Fruit fly (Drosophila melanogaster) whole organism, embryonic: ENCODE results near the gene CG33268.
A peak's percentile ranks its signal among the peaks of the same experiment; 100 is the strongest.

Source experiments
- Abd-B ChIP-seq: fragments of 200-800 bp; sonication (Bioruptor generic); optimal IDR thresholded peaks from 2 replicates; lab custom pipeline; 2018; ENCODE audit warnings: missing biosample characterization, mild to moderate bottlenecking, missing genetic modification characterization, moderate library complexity
- Asciz ChIP-seq: fragments of 200-800 bp; sonication (Bioruptor generic); optimal IDR thresholded peaks from 2 replicates; lab custom pipeline; 2017; ENCODE audit warnings: missing biosample characterization, mild to moderate bottlenecking, missing genetic modification characterization, missing genetic modification reagents
- CG10147 ChIP-seq: fragments of 200-800 bp; sonication (Bioruptor generic); optimal IDR thresholded peaks from 2 replicates; lab custom pipeline; 2019; ENCODE audit warnings: missing biosample characterization, mild to moderate bottlenecking, missing genetic modification characterization, moderate library complexity
- CG11247 ChIP-seq: fragments of 200-800 bp; sonication (Bioruptor generic); IDR thresholded peaks from 2 replicates; pipeline ENCODE4 v1.3.6; 2022; ENCODE audit warnings: missing biosample characterization, missing genetic modification characterization
- CG1233 ChIP-seq: fragments of 200-800 bp; sonication (Bioruptor generic); optimal IDR thresholded peaks from 4 replicates; lab custom pipeline; 2018; ENCODE audit warnings: missing biosample characterization, mild to moderate bottlenecking, missing genetic modification characterization
- CG15269 ChIP-seq: fragments of 200-800 bp; sonication (Bioruptor generic); optimal IDR thresholded peaks from 2 replicates; lab custom pipeline; 2018; ENCODE audit warnings: missing biosample characterization, mild to moderate bottlenecking, missing genetic modification characterization, moderate library complexity
- CG1603 ChIP-seq: fragments of 200-800 bp; sonication (Bioruptor generic); optimal IDR thresholded peaks from 2 replicates; lab custom pipeline; 2019; ENCODE audit warnings: missing biosample characterization, mild to moderate bottlenecking, missing genetic modification characterization, moderate library complexity
- CG17186 ChIP-seq: fragments of 200-800 bp; sonication (Bioruptor generic); optimal IDR thresholded peaks from 3 replicates; lab custom pipeline; 2017; ENCODE audit warnings: missing biosample characterization, missing genetic modification reagents, missing genetic modification characterization
- CG17328 ChIP-seq: fragments of 200-800 bp; sonication (Bioruptor generic); IDR thresholded peaks from 2 replicates; pipeline ENCODE4 v1.3.6; 2022; ENCODE audit warnings: missing biosample characterization, missing genetic modification characterization
- CG3065 ChIP-seq: fragments of 200-800 bp; sonication (Bioruptor generic); optimal IDR thresholded peaks from 2 replicates; lab custom pipeline; 2016; ENCODE audit warnings: missing biosample characterization, missing genetic modification characterization
- CG31441 ChIP-seq: fragments of 200-800 bp; sonication (Bioruptor generic); IDR thresholded peaks from 2 replicates; pipeline ENCODE4 v1.3.6; 2022; ENCODE audit warnings: missing biosample characterization, missing genetic modification characterization
- CG34422 ChIP-seq: fragments of 200-800 bp; sonication (Bioruptor generic); IDR thresholded peaks from 3 replicates; pipeline ENCODE4 v1.3.6; 2022; ENCODE audit warnings: missing biosample characterization, missing genetic modification characterization
- CG4404 ChIP-seq: fragments of 200-800 bp; sonication (Bioruptor generic); IDR thresholded peaks from 2 replicates; pipeline ENCODE4 v1.3.6; 2022; ENCODE audit warnings: missing biosample characterization, missing genetic modification characterization
- CG4617 ChIP-seq: fragments of 200-800 bp; sonication (Bioruptor generic); optimal IDR thresholded peaks from 3 replicates; lab custom pipeline; 2016; ENCODE audit warnings: missing biosample characterization, missing genetic modification characterization, borderline replicate concordance
- CG4707 ChIP-seq: fragments of 200-800 bp; sonication (Bioruptor generic); optimal IDR thresholded peaks from 2 replicates; lab custom pipeline; 2018; ENCODE audit warnings: missing biosample characterization, mild to moderate bottlenecking, missing genetic modification characterization, moderate library complexity
- CG9727 ChIP-seq: fragments of 200-800 bp; sonication (Bioruptor generic); optimal IDR thresholded peaks from 3 replicates; lab custom pipeline; 2017; ENCODE audit warnings: missing biosample characterization, mild to moderate bottlenecking, missing genetic modification characterization
- CoRest ChIP-seq: fragments of 200-800 bp; sonication (Bioruptor generic); optimal IDR thresholded peaks from 3 replicates; lab custom pipeline; 2018; ENCODE audit warnings: missing biosample characterization, mild to moderate bottlenecking, missing genetic modification characterization, moderate library complexity
- Drgx ChIP-seq: fragments of 200-800 bp; sonication (Bioruptor generic); IDR thresholded peaks from 2 replicates; pipeline ENCODE4 v1.3.6; 2022; ENCODE audit warnings: missing biosample characterization, missing genetic modification characterization
- HLH54F ChIP-seq: fragments of 200-800 bp; sonication (Bioruptor generic); optimal IDR thresholded peaks from 3 replicates; lab custom pipeline; 2016; ENCODE audit warnings: missing biosample characterization, missing genetic modification characterization
- Hr39 ChIP-seq: fragments of >200 bp; optimal IDR thresholded peaks from 2 replicates; lab custom pipeline; 2017
- Hr51 ChIP-seq, 2 experiments: fragments of 200-800 bp; sonication (Bioruptor generic); optimal IDR thresholded peaks; 2 replicates in 1 of 2; 3 replicates in 1 of 2; lab custom pipeline; 2016 to 2018; ENCODE audit warnings: missing biosample characterization in 2 of 2, missing genetic modification characterization in 2 of 2, mild to moderate bottlenecking in 1 of 2, moderate library complexity in 1 of 2
- Side ChIP-seq: fragments of 200-800 bp; sonication (Bioruptor generic); optimal IDR thresholded peaks from 2 replicates; lab custom pipeline; 2016; ENCODE audit warnings: missing biosample characterization, missing genetic modification characterization
- Six4 ChIP-seq: fragments of 200-800 bp; sonication (Bioruptor generic); optimal IDR thresholded peaks from 2 replicates; lab custom pipeline; 2016; ENCODE audit warnings: missing biosample characterization, missing genetic modification characterization
- Stat92E ChIP-seq, 3 experiments: fragments of >200 bp in 2 of 3; fragments of 200-800 bp in 1 of 3; sonication (Bioruptor generic) in 1 of 3; optimal IDR thresholded peaks; 2 replicates each; lab custom pipeline; 2017 to 2019; ENCODE audit warnings: missing biosample characterization in 3 of 3, missing genetic modification characterization in 3 of 3, mild to moderate bottlenecking in 1 of 3, moderate library complexity in 1 of 3
- Xrp1 ChIP-seq: fragments of 200-800 bp; sonication (Bioruptor generic); IDR thresholded peaks from 2 replicates; pipeline ENCODE4 v1.3.6; 2022; ENCODE audit warnings: missing biosample characterization, missing genetic modification characterization
- ara ChIP-seq: fragments of 200-800 bp; sonication (Bioruptor generic); IDR thresholded peaks from 2 replicates; pipeline ENCODE4 v1.3.6; 2022; ENCODE audit warnings: missing biosample characterization, missing genetic modification characterization
- bcd ChIP-seq: fragments of 200-800 bp; sonication (Bioruptor generic); optimal IDR thresholded peaks from 2 replicates; lab custom pipeline; 2017; ENCODE audit warnings: missing biosample characterization, mild to moderate bottlenecking, missing genetic modification characterization
- cato ChIP-seq: fragments of 200-800 bp; sonication (Bioruptor generic); optimal IDR thresholded peaks from 2 replicates; lab custom pipeline; 2016; ENCODE audit warnings: missing biosample characterization, missing genetic modification characterization, borderline replicate concordance
- caup ChIP-seq: fragments of 200-800 bp; sonication (Bioruptor generic); optimal IDR thresholded peaks from 3 replicates; lab custom pipeline; 2017; ENCODE audit warnings: missing biosample characterization, mild to moderate bottlenecking, missing genetic modification characterization, moderate library complexity; ENCODE audit not compliant: severe bottlenecking
- emc ChIP-seq: fragments of 200-800 bp; sonication (Bioruptor generic); optimal IDR thresholded peaks from 2 replicates; lab custom pipeline; 2016; ENCODE audit warnings: missing biosample characterization, missing genetic modification characterization
- esg ChIP-seq: fragments of 200-800 bp; sonication (Bioruptor generic); conservative IDR thresholded peaks from 2 replicates; pipeline ENCODE4 v1.3.6; 2022; ENCODE audit warnings: missing biosample characterization, missing genetic modification characterization
- gro ChIP-seq: fragments of 200-800 bp; sonication (Bioruptor generic); optimal IDR thresholded peaks from 2 replicates; lab custom pipeline; 2016; ENCODE audit warnings: missing biosample characterization, missing genetic modification characterization
- gt ChIP-seq: fragments of 200-800 bp; sonication (Bioruptor generic); IDR thresholded peaks from 2 replicates; pipeline ENCODE4 v1.3.6; 2022; ENCODE audit warnings: missing biosample characterization, missing genetic modification characterization
- hbn ChIP-seq: fragments of 200-800 bp; sonication (Bioruptor generic); IDR thresholded peaks from 2 replicates; pipeline ENCODE4 v1.3.6; 2022; ENCODE audit warnings: missing biosample characterization, missing genetic modification characterization; ENCODE audit not compliant: partially characterized antibody
- kni ChIP-seq: fragments of 200-800 bp; sonication (Bioruptor generic); optimal IDR thresholded peaks from 3 replicates; lab custom pipeline; 2017; ENCODE audit warnings: mild to moderate bottlenecking, missing biosample characterization, missing genetic modification reagents, missing genetic modification characterization
- lmd ChIP-seq: fragments of 200-800 bp; sonication (Bioruptor generic); IDR thresholded peaks from 2 replicates; pipeline ENCODE4 v1.3.6; 2022; ENCODE audit warnings: missing biosample characterization, missing genetic modification characterization
- maf-S ChIP-seq: fragments of 200-800 bp; sonication (Bioruptor generic); optimal IDR thresholded peaks from 2 replicates; lab custom pipeline; 2016; ENCODE audit warnings: missing biosample characterization, missing genetic modification characterization
- nerfin-1 ChIP-seq: fragments of 200-800 bp; sonication (Bioruptor generic); optimal IDR thresholded peaks from 3 replicates; lab custom pipeline; 2019; ENCODE audit warnings: missing biosample characterization, mild to moderate bottlenecking, missing genetic modification characterization, moderate library complexity
- otp ChIP-seq: fragments of 200-800 bp; sonication (Bioruptor generic); IDR thresholded peaks from 3 replicates; pipeline ENCODE4, ENCODE4 v1.3.6; 2022; ENCODE audit warnings: missing biosample characterization, missing genetic modification characterization
- sc ChIP-seq, 3 experiments: fragments of >200 bp in 2 of 3; fragments of 200-800 bp in 1 of 3; sonication (Bioruptor generic) in 1 of 3; optimal IDR thresholded peaks; 2 replicates in 2 of 3; 3 replicates in 1 of 3; lab custom pipeline; 2017; ENCODE audit warnings: mild to moderate bottlenecking in 1 of 3, missing biosample characterization in 1 of 3, missing genetic modification characterization in 1 of 3, missing genetic modification reagents in 1 of 3
- ssp ChIP-seq: fragments of 200-800 bp; sonication (Bioruptor generic); IDR thresholded peaks from 2 replicates; pipeline ENCODE4 v1.3.6; 2022; ENCODE audit warnings: missing biosample characterization, missing genetic modification characterization
- tgo ChIP-seq: fragments of 200-800 bp; sonication (Bioruptor generic); IDR thresholded peaks from 3 replicates; pipeline ENCODE4 v1.3.6; 2022; ENCODE audit warnings: missing biosample characterization, missing genetic modification characterization
- tio ChIP-seq: fragments of 200-800 bp; sonication (Bioruptor generic); optimal IDR thresholded peaks from 2 replicates; lab custom pipeline; 2017; ENCODE audit warnings: missing biosample characterization, missing genetic modification characterization, inconsistent platforms
- toy ChIP-seq: fragments of 200-800 bp; sonication (Bioruptor generic); IDR thresholded peaks from 2 replicates; pipeline ENCODE4 v1.3.6; 2022; ENCODE audit warnings: missing biosample characterization, missing genetic modification characterization
- trh ChIP-seq: fragments of 200-800 bp; sonication (Bioruptor generic); optimal IDR thresholded peaks from 2 replicates; lab custom pipeline; 2016; ENCODE audit warnings: missing biosample characterization, missing genetic modification characterization
- ttk ChIP-seq: fragments of 200-800 bp; sonication (Bioruptor generic); IDR thresholded peaks from 2 replicates; pipeline ENCODE4 v2.1.2; 2022; ENCODE audit warnings: missing biosample characterization, missing genetic modification characterization
- unc-4 ChIP-seq: fragments of 200-800 bp; sonication (Bioruptor generic); IDR thresholded peaks from 2 replicates; pipeline ENCODE4 v1.3.6; 2022; ENCODE audit warnings: missing biosample characterization, missing genetic modification characterization; ENCODE audit not compliant: partially characterized antibody
- vvl ChIP-seq: fragments of 200-800 bp; sonication (Bioruptor generic); IDR thresholded peaks from 2 replicates; pipeline ENCODE4 v1.3.6; 2022; ENCODE audit warnings: missing biosample characterization, missing genetic modification characterization

CG33268 gene

DNA sequence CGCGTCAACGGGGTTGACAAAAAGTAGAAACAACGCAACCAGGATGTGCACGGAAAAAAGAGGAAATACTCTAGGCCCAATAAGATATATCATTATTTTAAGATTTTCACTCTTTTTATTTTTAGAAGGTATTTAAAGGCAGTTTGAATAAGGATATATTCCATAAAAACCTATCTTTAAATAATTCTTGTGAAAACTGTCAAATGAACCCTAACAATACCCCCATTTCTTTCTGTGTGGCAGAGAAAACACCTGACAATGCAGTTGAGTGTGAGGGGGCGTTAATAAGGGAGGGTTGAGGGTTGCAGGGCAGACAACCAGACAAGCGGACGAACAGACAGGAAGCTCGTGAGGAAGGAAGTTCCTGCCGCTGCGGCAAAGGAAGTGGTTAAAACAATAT is 39.1 kb downstream of the CG33268 start (continued):
- TF ChIP-seq tio (GFP tag; lab: Kevin White, UChicago) (peak; percentile 1), Abd-B (peak; percentile 16), lmd (GFP tag; lab: Robert Waterston, UW) (0 out of 2 replicates have a peak, but pooled peaks have one; percentile 23), CG4404 (0 out of 2 replicates have a peak, but pooled peaks have one; percentile 15), CG9727 (peak; percentile 62), CG4617 (GFP tag; lab: Kevin White, UChicago) (no peak), gt (GFP tag; lab: Robert Waterston, UW) (no peak), Hr51 (GFP tag; optimal IDR thresholded peaks at IDR 0.05; lab: Kevin White, UChicago) (peak in 1 of 2 experiments; percentile 20), cato (GFP tag; lab: Kevin White, UChicago) (peak; percentile 30), CG1603 (peak; percentile 26), CG34422 (GFP tag; lab: Robert Waterston, UW) (peak; percentile 29; the same call in 1 of the 3 replicates), CG31441 (0 out of 2 replicates have a peak, but pooled peaks have one; percentile 46), nerfin-1 (peak; percentile 35), CG11247 (GFP tag; lab: Robert Waterston, UW) (no peak), CG10147 (GFP tag; lab: Kevin White, UChicago) (peak; percentile 17), tgo (0 out of 3 replicates have a peak, but pooled peaks have one; percentile 43), ssp (GFP tag; lab: Robert Waterston, UW) (peak; percentile 38), ttk (GFP tag; lab: Robert Waterston, UW) (0 out of 2 replicates have a peak, but pooled peaks have one; percentile 9), Xrp1 (GFP tag; lab: Robert Waterston, UW) (peak; percentile 82), Drgx (GFP tag; lab: Robert Waterston, UW) (peak; percentile 53), vvl (GFP tag; lab: Robert Waterston, UW) (0 out of 2 replicates have a peak, but pooled peaks have one; percentile 47), Six4 (GFP tag; lab: Kevin White, UChicago) (peak; percentile 28), CG17328 (GFP tag; lab: Robert Waterston, UW) (0 out of 2 replicates have a peak, but pooled peaks have one; percentile 18), maf-S (GFP tag; lab: Kevin White, UChicago) (no peak)

DNA sequence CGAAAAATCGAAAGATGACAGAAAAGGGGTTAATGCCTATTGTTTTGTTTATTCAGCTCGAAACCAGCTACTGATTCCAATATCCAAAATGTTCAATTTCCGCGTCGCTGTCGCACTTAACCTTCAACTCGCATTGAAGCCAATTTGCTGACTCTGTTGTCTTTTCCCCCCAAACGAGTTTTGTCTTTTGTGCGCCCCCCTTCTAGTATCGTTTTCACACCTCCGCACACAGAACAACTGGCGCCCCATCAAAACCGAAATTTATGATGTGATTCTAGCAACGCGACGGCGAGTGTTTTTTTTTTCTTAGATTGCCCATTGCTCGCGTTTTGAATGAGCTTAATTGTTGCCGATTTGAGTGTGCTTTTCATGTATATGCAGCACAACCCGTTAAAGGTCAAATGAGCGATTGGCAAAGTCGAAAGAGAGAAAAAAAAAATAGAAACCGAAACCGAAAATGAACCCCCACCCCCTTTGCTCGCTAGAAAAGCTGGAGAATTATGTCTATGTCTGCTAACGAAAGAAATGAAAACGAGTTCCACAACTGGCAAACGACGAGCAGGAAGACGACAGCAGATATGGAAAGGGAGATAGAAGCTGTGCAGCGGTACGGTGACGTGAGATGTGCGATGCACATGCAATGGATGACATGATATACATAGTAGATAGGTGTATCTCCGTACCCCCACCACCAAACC is 40.5 kb downstream of the CG33268 start:
- TF ChIP-seq esg (GFP tag; lab: Robert Waterston, UW): no peak
- no peak for TF ChIP-seq HLH54F
- TF ChIP-seq unc-4 (GFP tag; lab: Robert Waterston, UW): 0 out of 2 replicates have a peak, but pooled peaks have one; percentile 25
- TF ChIP-seq CG3065 (GFP tag; lab: Kevin White, UChicago): no peak
- TF ChIP-seq toy (GFP tag; lab: Robert Waterston, UW): no peak
- TF ChIP-seq kni (GFP tag; lab: Kevin White, UChicago): peak; percentile 67
- no peak for TF ChIP-seq bcd (GFP tag; lab: Kevin White, UChicago)
- TF ChIP-seq Stat92E (GFP tag; optimal IDR thresholded peaks at IDR 0.05; lab: Kevin White, UChicago): no peak
- TF ChIP-seq Asciz (GFP tag; lab: Kevin White, UChicago): no peak
- no peak for TF ChIP-seq otp (GFP tag; lab: Robert Waterston, UW)
- no peak for TF ChIP-seq Hr39 (lab: Kevin White, UChicago)
- no peak for TF ChIP-seq Side (GFP tag; lab: Kevin White, UChicago)
- TF ChIP-seq CG1233 (GFP tag; lab: Kevin White, UChicago): no peak
- no peak for TF ChIP-seq CG17186 (GFP tag; lab: Kevin White, UChicago)
- TF ChIP-seq ara (GFP tag; lab: Robert Waterston, UW): no peak
- TF ChIP-seq sc (optimal IDR thresholded peaks at IDR 0.05; lab: Kevin White, UChicago): no peak
- TF ChIP-seq sc (GFP tag; optimal IDR thresholded peaks at IDR 0.05; lab: Kevin White, UChicago): no peak
- no peak for TF ChIP-seq emc (GFP tag; lab: Kevin White, UChicago)
- peak; percentile 68 for TF ChIP-seq gro
- TF ChIP-seq hbn: no peak
- TF ChIP-seq lmd (GFP tag; lab: Robert Waterston, UW): no peak; the same call in 1 of the 2 replicates
- TF ChIP-seq CG15269 (tag; lab: Kevin White, UChicago): peak; percentile 6
- TF ChIP-seq trh (GFP tag; lab: Kevin White, UChicago): no peak
- no peak for TF ChIP-seq CoRest (tag; lab: Kevin White, UChicago)
- TF ChIP-seq CG4707 (GFP tag; lab: Kevin White, UChicago): no peak
- TF ChIP-seq caup (GFP tag; lab: Kevin White, UChicago): peak; percentile 34
